Fruit fly (Drosophila melanogaster) whole organism: ENCODE data around the gene CG9396.

Experiments used
- Dll ChIP-seq: fragments of >200 bp; optimal IDR thresholded peaks from 2 replicates; lab custom pipeline; 2017
- EcR ChIP-seq, 2 experiments: fragments of >200 bp; optimal IDR thresholded peaks; 2 replicates each; lab custom pipeline; 2017; ENCODE audit warnings: missing biosample characterization in 2 of 2, missing genetic modification characterization in 2 of 2, missing genetic modification reagents in 2 of 2
- pan ChIP-seq: fragments of >200 bp; optimal IDR thresholded peaks from 2 replicates; lab custom pipeline; 2017
- psq ChIP-seq: fragments of >200 bp; optimal IDR thresholded peaks from 2 replicates; lab custom pipeline; 2017

dm6 chr3R:9561121-9561520, 10.3 kb downstream of the CG9396 start:
- no peak for TF ChIP-seq Dll (lab: Kevin White, UChicago)
- TF ChIP-seq psq (lab: Kevin White, UChicago), result no peak
- no peak for TF ChIP-seq EcR (GFP tag; optimal IDR thresholded peaks at IDR 0.05; lab: Kevin White, UChicago)
- no peak for TF ChIP-seq pan (lab: Kevin White, UChicago)
